Fruit fly (Drosophila melanogaster) whole organism: Measurements from ENCODE around the gene CG18649.

Experiments used
- CG8478 ChIP-seq: fragments of >200 bp; optimal IDR thresholded peaks from 2 replicates; lab custom pipeline; 2018; ENCODE audit warnings: inconsistent platforms
- EcR ChIP-seq, 2 experiments: fragments of >200 bp; optimal IDR thresholded peaks; 2 replicates each; lab custom pipeline; 2017; ENCODE audit warnings: missing biosample characterization in 2 of 2, missing genetic modification characterization in 2 of 2, missing genetic modification reagents in 2 of 2
- psq ChIP-seq: fragments of >200 bp; optimal IDR thresholded peaks from 2 replicates; lab custom pipeline; 2017
- usp ChIP-seq: fragments of >200 bp; optimal IDR thresholded peaks from 2 replicates; lab custom pipeline; 2017; ENCODE audit warnings: missing biosample characterization, missing genetic modification characterization, mixed read lengths

dm6 chr3L:15089083-15089704 lies 35.3 kb upstream of the CG18649 start:
- TF ChIP-seq usp (GFP tag; lab: Kevin White, UChicago) (no peak), psq (lab: Kevin White, UChicago) (no peak), EcR (GFP tag; optimal IDR thresholded peaks at IDR 0.05; lab: Kevin White, UChicago) (no peak), CG8478 (lab: Kevin White, UChicago) (no peak)
